Worm (Caenorhabditis elegans): Measurements from ENCODE around the gene F32D8.5.
A peak's percentile ranks its signal among the peaks of the same experiment; 100 is the strongest.

DNA sequence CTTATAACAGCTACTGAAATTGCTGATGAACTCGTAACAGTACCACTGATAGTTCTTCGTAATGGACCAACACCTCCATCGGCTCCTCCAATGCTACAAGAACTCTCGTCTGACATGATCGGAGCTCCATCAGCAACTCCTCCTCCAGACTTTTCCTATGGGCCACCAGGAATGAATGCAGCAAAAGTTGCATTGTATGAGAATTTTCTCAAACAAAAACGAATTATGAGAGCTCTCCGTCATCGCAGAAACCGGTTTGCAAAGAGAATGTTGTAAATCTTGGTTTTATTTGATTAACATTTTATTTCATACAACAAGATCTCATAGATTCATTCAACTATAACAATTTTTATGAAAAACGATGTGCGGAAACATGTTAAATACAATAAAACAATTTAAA is 7.0 kb upstream of the F32D8.5 start:
- TF ChIP-seq ces-1 (GFP tag; optimal IDR thresholded peaks at IDR 0.05) (no peak), snpc-4 (tag; optimal IDR thresholded peaks at IDR 0.05) (no peak), efl-1 (optimal IDR thresholded peaks at IDR 0.05) (no peak), efl-1 (GFP tag; optimal IDR thresholded peaks at IDR 0.05 in 1 of 2) (peak in 1 of 2 experiments; percentile 89), rnt-1 (tag; optimal IDR thresholded peaks at IDR 0.05) (no peak), unc-130 (tag; optimal IDR thresholded peaks at IDR 0.05) (no peak), mep-1 (tag; optimal IDR thresholded peaks at IDR 0.05) (no peak), F16B12.6 (tag; optimal IDR thresholded peaks at IDR 0.05) (no peak), lsy-2 (tag; optimal IDR thresholded peaks at IDR 0.05) (peak in 1 of 2 experiments; percentile 3), pqm-1 (tag; optimal IDR thresholded peaks at IDR 0.05) (no peak), C34B4.2 (tag; optimal IDR thresholded peaks at IDR 0.05) (no peak), nhr-76 (tag; optimal IDR thresholded peaks at IDR 0.05) (no peak), egl-27 (tag; optimal IDR thresholded peaks at IDR 0.05) (no peak)
